Fruit fly (Drosophila melanogaster) whole organism, embryonic: ENCODE measurements around the gene Hap40.
A peak's percentile ranks its signal among the peaks of the same experiment; 100 is the strongest.

Experiments
- Bgb ChIP-seq: fragments of 200-800 bp; sonication (Bioruptor generic); IDR thresholded peaks from 2 replicates; pipeline ENCODE4 v1.3.6; 2022; ENCODE audit warnings: missing biosample characterization, missing genetic modification characterization; ENCODE audit not compliant: partially characterized antibody
- CG10267 ChIP-seq: fragments of 200-800 bp; sonication (Bioruptor generic); optimal IDR thresholded peaks from 2 replicates; lab custom pipeline; 2018; ENCODE audit warnings: missing biosample characterization, mild to moderate bottlenecking, missing genetic modification characterization, moderate library complexity
- CG11723 ChIP-seq: fragments of 200-800 bp; sonication (Bioruptor generic); optimal IDR thresholded peaks from 2 replicates; lab custom pipeline; 2017; ENCODE audit warnings: missing biosample characterization, mild to moderate bottlenecking, missing genetic modification characterization
- CG12391 ChIP-seq: fragments of 200-800 bp; sonication (Bioruptor generic); optimal IDR thresholded peaks from 3 replicates; lab custom pipeline; 2018; ENCODE audit warnings: missing biosample characterization, mild to moderate bottlenecking, missing genetic modification characterization, moderate library complexity
- CG13287 ChIP-seq: fragments of 200-800 bp; sonication (Bioruptor generic); IDR thresholded peaks from 2 replicates; pipeline ENCODE4 v1.3.6; 2022; ENCODE audit warnings: missing biosample characterization, missing genetic modification characterization; ENCODE audit not compliant: partially characterized antibody
- CG13624 ChIP-seq: fragments of 200-800 bp; sonication (Bioruptor generic); optimal IDR thresholded peaks from 2 replicates; lab custom pipeline; 2016; ENCODE audit warnings: missing biosample characterization, missing genetic modification characterization
- CG15601 ChIP-seq: fragments of 200-800 bp; sonication (Bioruptor generic); optimal IDR thresholded peaks from 3 replicates; lab custom pipeline; 2019; ENCODE audit warnings: missing biosample characterization, mild to moderate bottlenecking, missing genetic modification characterization, moderate library complexity
- CG1647 ChIP-seq: fragments of 200-800 bp; sonication (Bioruptor generic); optimal IDR thresholded peaks from 3 replicates; lab custom pipeline; 2016; ENCODE audit warnings: missing biosample characterization, missing genetic modification characterization
- CG17568 ChIP-seq: fragments of 200-800 bp; sonication (Bioruptor generic); optimal IDR thresholded peaks from 2 replicates; lab custom pipeline; 2018; ENCODE audit warnings: missing biosample characterization, mild to moderate bottlenecking, missing genetic modification characterization, moderate library complexity
- CG17829 ChIP-seq: fragments of 200-800 bp; optimal IDR thresholded peaks from 2 replicates; lab custom pipeline; 2019; ENCODE audit warnings: missing biosample characterization, mild to moderate bottlenecking, missing genetic modification characterization, moderate library complexity
- CG30020 ChIP-seq: fragments of 200-800 bp; optimal IDR thresholded peaks from 2 replicates; lab custom pipeline; 2019; ENCODE audit warnings: missing biosample characterization, mild to moderate bottlenecking, missing genetic modification characterization, moderate library complexity
- CG3065 ChIP-seq: fragments of 200-800 bp; sonication (Bioruptor generic); optimal IDR thresholded peaks from 2 replicates; lab custom pipeline; 2016; ENCODE audit warnings: missing biosample characterization, missing genetic modification characterization
- CG3163 ChIP-seq: fragments of 200-800 bp; sonication (Bioruptor generic); optimal IDR thresholded peaks from 3 replicates; lab custom pipeline; 2016; ENCODE audit warnings: missing biosample characterization, missing genetic modification characterization
- CG33213 ChIP-seq: fragments of 200-800 bp; sonication (Bioruptor generic); optimal IDR thresholded peaks from 3 replicates; lab custom pipeline; 2016; ENCODE audit warnings: missing biosample characterization, missing genetic modification characterization
- CG33557 ChIP-seq: fragments of 200-800 bp; sonication (Bioruptor generic); optimal IDR thresholded peaks from 2 replicates; lab custom pipeline; 2019; ENCODE audit warnings: missing biosample characterization, mild to moderate bottlenecking, missing genetic modification characterization, moderate library complexity
- CG3847 ChIP-seq: fragments of 200-800 bp; sonication (Bioruptor generic); IDR thresholded peaks from 2 replicates; pipeline ENCODE4 v1.3.6; 2022; ENCODE audit warnings: missing biosample characterization, missing genetic modification characterization
- CG4360 ChIP-seq: fragments of 200-800 bp; sonication (Bioruptor generic); IDR thresholded peaks from 2 replicates; pipeline ENCODE4 v1.3.6; 2022; ENCODE audit warnings: missing biosample characterization, missing genetic modification characterization
- CG4617 ChIP-seq: fragments of 200-800 bp; sonication (Bioruptor generic); optimal IDR thresholded peaks from 3 replicates; lab custom pipeline; 2016; ENCODE audit warnings: missing biosample characterization, missing genetic modification characterization, borderline replicate concordance
- CG6791 ChIP-seq: fragments of 200-800 bp; sonication (Bioruptor generic); IDR thresholded peaks from 3 replicates; pipeline ENCODE4 v1.3.6; 2022; ENCODE audit warnings: missing biosample characterization, missing genetic modification characterization; ENCODE audit not compliant: partially characterized antibody
- CG7963 ChIP-seq: fragments of 200-800 bp; sonication (Bioruptor generic); IDR thresholded peaks from 3 replicates; pipeline ENCODE4 v1.3.6; 2022; ENCODE audit warnings: missing biosample characterization, missing genetic modification characterization; ENCODE audit not compliant: partially characterized antibody
- CG8089 ChIP-seq: fragments of 200-800 bp; sonication (Bioruptor generic); optimal IDR thresholded peaks from 3 replicates; lab custom pipeline; 2016; ENCODE audit warnings: missing biosample characterization, missing genetic modification characterization
- CG8924 ChIP-seq: fragments of 200-800 bp; optimal IDR thresholded peaks from 3 replicates; lab custom pipeline; 2019; ENCODE audit warnings: missing biosample characterization, mild to moderate bottlenecking, missing genetic modification characterization, moderate library complexity
- CG9797 ChIP-seq: fragments of 200-800 bp; sonication (Bioruptor generic); optimal IDR thresholded peaks from 3 replicates; lab custom pipeline; 2018; ENCODE audit warnings: missing biosample characterization, mild to moderate bottlenecking, missing genetic modification characterization
- Dp ChIP-seq: fragments of 200-800 bp; sonication (Bioruptor generic); optimal IDR thresholded peaks from 2 replicates; lab custom pipeline; 2018; ENCODE audit warnings: missing biosample characterization, mild to moderate bottlenecking, missing genetic modification characterization, moderate library complexity
- HLH4C ChIP-seq: fragments of 200-800 bp; sonication (Bioruptor generic); IDR thresholded peaks from 3 replicates; pipeline ENCODE4 v1.3.6; 2022; ENCODE audit warnings: missing biosample characterization, missing genetic modification characterization; ENCODE audit not compliant: partially characterized antibody
- HmgZ ChIP-seq: fragments of 200-800 bp; sonication (Bioruptor generic); optimal IDR thresholded peaks from 2 replicates; lab custom pipeline; 2018; ENCODE audit warnings: missing biosample characterization, mild to moderate bottlenecking, missing genetic modification characterization
- MBD-R2 ChIP-seq: fragments of 200-800 bp; sonication (Bioruptor generic); IDR thresholded peaks from 2 replicates; pipeline ENCODE4 v1.3.6; 2022; ENCODE audit warnings: missing biosample characterization, missing genetic modification characterization
- Med ChIP-seq: fragments of 200-800 bp; sonication (Bioruptor generic); peaks from one replicate; lab custom pipeline; 2016; ENCODE audit warnings: missing biosample characterization, missing genetic modification characterization, mild to moderate bottlenecking, inconsistent platforms, moderate library complexity
- Scr ChIP-seq: fragments of 200-800 bp; sonication (Bioruptor generic); IDR thresholded peaks from 2 replicates; pipeline ENCODE4 v1.3.6; 2022; ENCODE audit warnings: missing biosample characterization, missing genetic modification characterization; ENCODE audit not compliant: partially characterized antibody
- Sry-δ ChIP-seq: fragments of 200-800 bp; sonication (Bioruptor generic); optimal IDR thresholded peaks from 2 replicates; lab custom pipeline; 2016; ENCODE audit warnings: missing biosample characterization, missing genetic modification characterization
- Stat92E ChIP-seq, 3 experiments: fragments of >200 bp in 2 of 3; fragments of 200-800 bp in 1 of 3; sonication (Bioruptor generic) in 1 of 3; optimal IDR thresholded peaks; 2 replicates each; lab custom pipeline; 2017 to 2019; ENCODE audit warnings: missing biosample characterization in 3 of 3, missing genetic modification characterization in 3 of 3, mild to moderate bottlenecking in 1 of 3, moderate library complexity in 1 of 3
- ato ChIP-seq: fragments of 200-800 bp; sonication (Bioruptor generic); IDR thresholded peaks from 2 replicates; pipeline ENCODE4 v1.3.6; 2022; ENCODE audit warnings: missing biosample characterization, missing genetic modification characterization; ENCODE audit not compliant: partially characterized antibody
- bbx ChIP-seq: fragments of 200-800 bp; sonication (Bioruptor generic); IDR thresholded peaks from 2 replicates; pipeline ENCODE4 v1.3.6; 2022; ENCODE audit warnings: missing biosample characterization, missing genetic modification characterization; ENCODE audit not compliant: partially characterized antibody
- cwo ChIP-seq: fragments of 200-800 bp; sonication (Bioruptor generic); optimal IDR thresholded peaks from 3 replicates; lab custom pipeline; 2017; ENCODE audit warnings: missing biosample characterization, missing genetic modification characterization, mild to moderate bottlenecking, moderate library complexity, missing genetic modification reagents
- gfzf ChIP-seq: fragments of 200-800 bp; sonication (Bioruptor generic); optimal IDR thresholded peaks from 2 replicates; lab custom pipeline; 2016; ENCODE audit warnings: missing biosample characterization, mild to moderate bottlenecking, missing genetic modification characterization, moderate library complexity
- knrl ChIP-seq: fragments of 200-800 bp; sonication (Bioruptor generic); IDR thresholded peaks from 3 replicates; pipeline ENCODE4 v1.3.6; 2022; ENCODE audit warnings: missing biosample characterization, missing genetic modification characterization; ENCODE audit not compliant: partially characterized antibody
- lilli ChIP-seq: fragments of 200-800 bp; sonication (Bioruptor generic); optimal IDR thresholded peaks from 3 replicates; lab custom pipeline; 2016; ENCODE audit warnings: missing biosample characterization, missing genetic modification characterization
- mld ChIP-seq: fragments of 200-800 bp; sonication (Bioruptor generic); IDR thresholded peaks from 3 replicates; pipeline ENCODE4 v1.3.6; 2022; ENCODE audit warnings: missing biosample characterization, missing genetic modification characterization; ENCODE audit not compliant: partially characterized antibody
- nmo ChIP-seq: fragments of 200-800 bp; sonication (Bioruptor generic); optimal IDR thresholded peaks from 2 replicates; lab custom pipeline; 2018; ENCODE audit warnings: missing biosample characterization, mild to moderate bottlenecking, missing genetic modification characterization, moderate library complexity
- pho ChIP-seq: fragments of 200-800 bp; sonication (Bioruptor generic); optimal IDR thresholded peaks from 2 replicates; lab custom pipeline; 2016; ENCODE audit warnings: missing biosample characterization, missing genetic modification characterization
- phol ChIP-seq: fragments of 200-800 bp; sonication (Bioruptor generic); optimal IDR thresholded peaks from 3 replicates; lab custom pipeline; 2018; ENCODE audit warnings: missing biosample characterization, mild to moderate bottlenecking, missing genetic modification characterization, moderate library complexity
- pzg ChIP-seq: fragments of 200-800 bp; sonication (Bioruptor generic); optimal IDR thresholded peaks from 3 replicates; lab custom pipeline; 2018; ENCODE audit warnings: missing biosample characterization, mild to moderate bottlenecking, missing genetic modification characterization, moderate library complexity
- slbo ChIP-seq: fragments of 200-800 bp; sonication (Bioruptor generic); IDR thresholded peaks from 2 replicates; pipeline ENCODE4 v1.3.6; 2022; ENCODE audit warnings: missing biosample characterization, missing genetic modification characterization
- sob ChIP-seq: fragments of 200-800 bp; sonication (Bioruptor generic); IDR thresholded peaks from 2 replicates; pipeline ENCODE4 v1.3.6; 2022; ENCODE audit warnings: missing biosample characterization, missing genetic modification characterization
- trem ChIP-seq: fragments of 200-800 bp; optimal IDR thresholded peaks from 3 replicates; lab custom pipeline; 2019; ENCODE audit warnings: missing biosample characterization, mild to moderate bottlenecking, missing genetic modification characterization, moderate library complexity
- vnd ChIP-seq: fragments of 200-800 bp; sonication (Bioruptor generic); IDR thresholded peaks from 3 replicates; pipeline ENCODE4 v1.3.6; 2022; ENCODE audit warnings: missing biosample characterization, missing genetic modification characterization; ENCODE audit not compliant: partially characterized antibody
- zen2 ChIP-seq: fragments of 200-800 bp; sonication (Bioruptor generic); IDR thresholded peaks from 3 replicates; pipeline ENCODE4 v1.3.6; 2022; ENCODE audit warnings: missing biosample characterization, missing genetic modification characterization; ENCODE audit not compliant: partially characterized antibody
- zf30C ChIP-seq: fragments of 200-800 bp; sonication (Bioruptor generic); optimal IDR thresholded peaks from 3 replicates; lab custom pipeline; 2018; ENCODE audit warnings: missing biosample characterization, mild to moderate bottlenecking, missing genetic modification characterization

The Hap40 gene

dm6 chrX:15712409-15712808, 8.5 kb downstream of the Hap40 start, which contains the start of gene HUWE1 (continued):
- peak; percentile 61; the same call in 1 of the 2 replicates for TF ChIP-seq ato (GFP tag; lab: Robert Waterston, UW)
- peak in 1 of 3 experiments; percentile 1 for TF ChIP-seq Stat92E (GFP tag; optimal IDR thresholded peaks at IDR 0.05; lab: Kevin White, UChicago)
- TF ChIP-seq Scr (GFP tag; lab: Robert Waterston, UW): peak; percentile 83
- TF ChIP-seq HmgZ (tag; lab: Kevin White, UChicago): peak; percentile 63
- TF ChIP-seq CG17568 (GFP tag; lab: Kevin White, UChicago): no peak
- TF ChIP-seq CG3065 (GFP tag; lab: Kevin White, UChicago): no peak
- no peak for TF ChIP-seq CG11723 (GFP tag; lab: Kevin White, UChicago)
- peak; percentile 71 for TF ChIP-seq HLH4C (GFP tag; lab: Robert Waterston, UW)
- TF ChIP-seq zen2: peak; percentile 58; the same call in 2 of the 3 replicates
- peak; percentile 67 for TF ChIP-seq vnd
- peak; percentile 66 for TF ChIP-seq CG9797
- peak; percentile 68 for TF ChIP-seq nmo
- peak; percentile 45 for TF ChIP-seq CG17829 (tag; lab: Kevin White, UChicago)
- TF ChIP-seq CG13287 (GFP tag; lab: Robert Waterston, UW): peak; percentile 89
- TF ChIP-seq CG12391 (tag; lab: Kevin White, UChicago): peak; percentile 37
- peak; percentile 85 for TF ChIP-seq Sry-δ (GFP tag; lab: Kevin White, UChicago)
- peak; percentile 69 for TF ChIP-seq CG15601
- TF ChIP-seq bbx (GFP tag; lab: Robert Waterston, UW): peak; percentile 83
- peak; percentile 48 for TF ChIP-seq CG33213 (GFP tag; lab: Kevin White, UChicago)
- peak; percentile 87 for TF ChIP-seq Med (GFP tag; lab: Kevin White, UChicago)
- TF ChIP-seq mld: peak; percentile 66; the same call in 2 of the 3 replicates
- TF ChIP-seq cwo (GFP tag; lab: Kevin White, UChicago): no peak
- TF ChIP-seq sob (GFP tag; lab: Robert Waterston, UW): peak; percentile 45; the same call in 1 of the 2 replicates
- TF ChIP-seq pzg (GFP tag; lab: Kevin White, UChicago): peak; percentile 92
- peak; percentile 59 for TF ChIP-seq CG3847
- peak; percentile 57 for TF ChIP-seq trem (tag; lab: Kevin White, UChicago)
- TF ChIP-seq Bgb: peak; percentile 79
- peak; percentile 54 for TF ChIP-seq CG30020 (tag; lab: Kevin White, UChicago)
- TF ChIP-seq CG13624 (GFP tag; lab: Kevin White, UChicago): peak; percentile 40
- peak; percentile 12 for TF ChIP-seq CG1647
- TF ChIP-seq CG4617 (GFP tag; lab: Kevin White, UChicago): peak; percentile 62
- peak; percentile 26; the same call in 1 of the 2 replicates for TF ChIP-seq slbo
- peak; percentile 19 for TF ChIP-seq pho (GFP tag; lab: Kevin White, UChicago)
- peak; percentile 61 for TF ChIP-seq CG8924 (tag; lab: Kevin White, UChicago)
- TF ChIP-seq CG8089 (GFP tag; lab: Kevin White, UChicago): no peak
- TF ChIP-seq CG3163 (GFP tag; lab: Kevin White, UChicago): peak; percentile 33
- TF ChIP-seq zf30C (GFP tag; lab: Kevin White, UChicago): no peak
- TF ChIP-seq knrl (GFP tag; lab: Robert Waterston, UW): peak; percentile 82
- peak; percentile 56 for TF ChIP-seq MBD-R2 (GFP tag; lab: Robert Waterston, UW)
- TF ChIP-seq gfzf (GFP tag; lab: Kevin White, UChicago): peak; percentile 86
- peak; percentile 68 for TF ChIP-seq Dp (GFP tag; lab: Kevin White, UChicago)
- peak; percentile 94 for TF ChIP-seq CG10267 (tag; lab: Kevin White, UChicago)
- peak; percentile 45; the same call in 1 of the 2 replicates for TF ChIP-seq CG4360 (GFP tag; lab: Robert Waterston, UW)
- peak; percentile 5 for TF ChIP-seq CG33557
- peak; percentile 79 for TF ChIP-seq CG7963 (GFP tag; lab: Robert Waterston, UW)
- TF ChIP-seq lilli (GFP tag; lab: Kevin White, UChicago): peak; percentile 47
- TF ChIP-seq phol (tag; lab: Kevin White, UChicago): peak; percentile 58
- TF ChIP-seq CG6791 (GFP tag; lab: Robert Waterston, UW): peak; percentile 76
